Worm (Caenorhabditis elegans) whole organism, young adult: ENCODE measurements around the gene zipt-16.

Experiments
- B0019.2 ChIP-seq: fragments of 200-800 bp; sonication (Bioruptor generic); conservative IDR thresholded peaks from 2 replicates; pipeline ENCODE4 v1.3.6; 2022; ENCODE audit warnings: missing genetic modification reagents, missing genetic modification characterization, missing compliant biosample characterization
- B0035.1 ChIP-seq: sonication (generic microtip); optimal IDR thresholded peaks from 2 replicates; lab custom pipeline; 2016; ENCODE audit warnings: missing genetic modification characterization, mild to moderate bottlenecking, missing compliant biosample characterization, missing genotype, missing genetic modification reagents
- B0336.3 ChIP-seq: fragments of 200-800 bp; sonication (Bioruptor generic); IDR thresholded peaks from 2 replicates; pipeline ENCODE4 v1.3.6; 2022; ENCODE audit warnings: missing genetic modification characterization, missing compliant biosample characterization
- C06A6.2 ChIP-seq: fragments of 200-800 bp; sonication (Bioruptor generic); conservative IDR thresholded peaks from 2 replicates; pipeline ENCODE4 v1.3.6; 2022; ENCODE audit warnings: missing genetic modification characterization, missing compliant biosample characterization
- F23B12.7 ChIP-seq: sonication (generic microtip); optimal IDR thresholded peaks from 2 replicates; lab custom pipeline; 2017; ENCODE audit warnings: missing genetic modification characterization, mild to moderate bottlenecking, missing compliant biosample characterization, antibody characterized with exemption, moderate library complexity; ENCODE audit not compliant: insufficient read depth
- F33H1.4 ChIP-seq: fragments of 200-800 bp; sonication (Bioruptor generic); IDR thresholded peaks from 2 replicates; pipeline ENCODE4 v1.3.6; 2022; ENCODE audit warnings: missing genetic modification reagents, missing genetic modification characterization, missing compliant biosample characterization
- F49E8.2 ChIP-seq: sonication (generic microtip); optimal IDR thresholded peaks from 3 replicates; lab custom pipeline; 2017; ENCODE audit warnings: missing genetic modification characterization, mild to moderate bottlenecking, missing compliant biosample characterization, antibody characterized with exemption, moderate library complexity; ENCODE audit not compliant: insufficient read depth
- F57C9.4 ChIP-seq: sonication (generic microtip); optimal IDR thresholded peaks from 2 replicates; lab custom pipeline; 2017; ENCODE audit warnings: mild to moderate bottlenecking, missing genetic modification characterization, missing compliant biosample characterization
- K11D2.4 ChIP-seq: fragments of 200-800 bp; sonication (Bioruptor generic); IDR thresholded peaks from 2 replicates; pipeline ENCODE4 v1.3.6; 2022; ENCODE audit warnings: missing genetic modification reagents, missing genetic modification characterization, missing compliant biosample characterization
- Y53G8AR.9 ChIP-seq: fragments of 200-800 bp; sonication (Bioruptor generic); conservative IDR thresholded peaks from 2 replicates; pipeline ENCODE4 v1.3.6; 2022; ENCODE audit warnings: missing genetic modification reagents, missing genetic modification characterization, missing compliant biosample characterization
- Y67H2A.10 ChIP-seq: fragments of 200-800 bp; sonication (Bioruptor generic); conservative IDR thresholded peaks from 2 replicates; pipeline ENCODE4 v1.3.6; 2022; ENCODE audit warnings: missing genetic modification reagents, missing genetic modification characterization, missing compliant biosample characterization
- Y95B8A.8 ChIP-seq: fragments of 200-800 bp; sonication (Bioruptor generic); IDR thresholded peaks from 2 replicates; pipeline ENCODE4 v1.3.6; 2022; ENCODE audit warnings: missing genetic modification reagents, missing genetic modification characterization, missing compliant biosample characterization
- athp-1 ChIP-seq: sonication (generic microtip); optimal IDR thresholded peaks from 2 replicates; lab custom pipeline; 2017; ENCODE audit warnings: mild to moderate bottlenecking, missing genetic modification characterization, missing compliant biosample characterization
- attf-5 ChIP-seq: fragments of 200-800 bp; sonication (Bioruptor generic); optimal IDR thresholded peaks from 2 replicates; lab custom pipeline; 2018; ENCODE audit warnings: mild to moderate bottlenecking, missing genetic modification characterization, missing compliant biosample characterization
- attf-6 ChIP-seq: fragments of 200-800 bp; sonication (Bioruptor generic); IDR thresholded peaks from 2 replicates; pipeline ENCODE4 v1.3.6; 2022; ENCODE audit warnings: missing genetic modification reagents, missing genetic modification characterization, missing compliant biosample characterization
- bed-2 ChIP-seq: fragments of 200-800 bp; sonication (Bioruptor generic); IDR thresholded peaks from 2 replicates; pipeline ENCODE4 v1.3.6; 2022; ENCODE audit warnings: missing genetic modification reagents, missing genetic modification characterization, missing compliant biosample characterization
- cebp-1 ChIP-seq, 2 experiments: fragments of 200-800 bp in 1 of 2; sonication (Bioruptor generic) in 1 of 2; sonication (generic microtip) in 1 of 2; IDR thresholded peaks in 1 of 2; optimal IDR thresholded peaks in 1 of 2; 2 replicates each; pipeline versions ENCODE4 v1.3.6 to Lab custom; 2017 to 2022; ENCODE audit warnings: missing compliant biosample characterization in 2 of 2, missing genetic modification characterization in 2 of 2, mild to moderate bottlenecking in 1 of 2, missing genetic modification reagents in 1 of 2, moderate library complexity in 1 of 2
- ceh-27 ChIP-seq: fragments of 200-800 bp; sonication (Bioruptor generic); optimal IDR thresholded peaks from 2 replicates; lab custom pipeline; 2018; ENCODE audit warnings: mild to moderate bottlenecking, missing genetic modification characterization, moderate library complexity, missing compliant biosample characterization
- ceh-91 ChIP-seq: fragments of 200-800 bp; sonication (Bioruptor generic); IDR thresholded peaks from 2 replicates; pipeline ENCODE4 v1.3.6; 2022; ENCODE audit warnings: missing genetic modification reagents, missing genetic modification characterization, missing compliant biosample characterization
- chd-7 ChIP-seq: sonication (generic microtip); optimal IDR thresholded peaks from 2 replicates; lab custom pipeline; 2016; ENCODE audit warnings: mild to moderate bottlenecking, missing genetic modification characterization, moderate library complexity, missing compliant biosample characterization
- efl-1 ChIP-seq: fragments of 150-350 bp; optimal IDR thresholded peaks from 2 replicates; lab custom pipeline; 2014; ENCODE audit warnings: missing biosample characterization, missing genetic modification reagents, missing genetic modification characterization
- egl-44 ChIP-seq: fragments of 200-800 bp; sonication (Bioruptor generic); IDR thresholded peaks from 2 replicates; pipeline ENCODE4 v1.3.6; 2022; ENCODE audit warnings: missing genetic modification reagents, missing genetic modification characterization, missing compliant biosample characterization
- ekl-4 ChIP-seq: fragments of 200-800 bp; sonication (Bioruptor generic); IDR thresholded peaks from 2 replicates; pipeline ENCODE4 v1.3.6; 2022; ENCODE audit warnings: missing genetic modification reagents, missing genetic modification characterization, missing compliant biosample characterization
- let-607 ChIP-seq, 2 experiments: fragments of 200-800 bp in 1 of 2; sonication (Bioruptor generic) in 1 of 2; sonication (generic microtip) in 1 of 2; optimal IDR thresholded peaks; 2 replicates each; lab custom pipeline; 2016 to 2018; ENCODE audit warnings: mild to moderate bottlenecking in 2 of 2, missing compliant biosample characterization in 2 of 2, missing genetic modification characterization in 2 of 2, moderate library complexity in 2 of 2, missing genotype in 1 of 2
- lin-54 ChIP-seq: fragments of 200-800 bp; sonication (Bioruptor generic); optimal IDR thresholded peaks from 2 replicates; lab custom pipeline; 2018; ENCODE audit warnings: mild to moderate bottlenecking, missing genetic modification characterization, missing compliant biosample characterization
- lsl-1 ChIP-seq: fragments of 200-800 bp; sonication (Bioruptor generic); optimal IDR thresholded peaks from 2 replicates; lab custom pipeline; 2018; ENCODE audit warnings: mild to moderate bottlenecking, missing genetic modification characterization, moderate library complexity, missing compliant biosample characterization
- madf-3 ChIP-seq: fragments of 200-800 bp; sonication (Bioruptor generic); IDR thresholded peaks from 2 replicates; pipeline ENCODE4 v1.3.6; 2022; ENCODE audit warnings: missing genetic modification reagents, missing genetic modification characterization, missing compliant biosample characterization
- madf-6 ChIP-seq: fragments of 200-800 bp; sonication (Bioruptor generic); IDR thresholded peaks from 2 replicates; pipeline ENCODE4 v1.3.6; 2022; ENCODE audit warnings: missing genetic modification reagents, missing genetic modification characterization, missing compliant biosample characterization
- madf-8 ChIP-seq: fragments of 200-800 bp; sonication (Bioruptor generic); conservative IDR thresholded peaks from 2 replicates; pipeline ENCODE4 v1.3.6; 2022; ENCODE audit warnings: missing genetic modification reagents, missing genetic modification characterization, missing compliant biosample characterization
- nhr-90 ChIP-seq: sonication (generic microtip); optimal IDR thresholded peaks from 2 replicates; lab custom pipeline; 2016; ENCODE audit warnings: missing genotype, mild to moderate bottlenecking, missing genetic modification characterization, missing compliant biosample characterization
- pbrm-1 ChIP-seq: fragments of 200-800 bp; sonication (Bioruptor generic); IDR thresholded peaks from 2 replicates; pipeline ENCODE4 v1.3.6; 2022; ENCODE audit warnings: missing genetic modification reagents, missing genetic modification characterization, missing compliant biosample characterization
- sea-2 ChIP-seq: fragments of 200-800 bp; sonication (Bioruptor generic); IDR thresholded peaks from 2 replicates; pipeline ENCODE4 v1.3.6; 2022; ENCODE audit warnings: missing genetic modification characterization, missing compliant biosample characterization
- snpc-1.1 ChIP-seq: sonication (generic microtip); optimal IDR thresholded peaks from 2 replicates; lab custom pipeline; 2017; ENCODE audit warnings: missing genetic modification characterization, mild to moderate bottlenecking, missing compliant biosample characterization, antibody characterized with exemption, moderate library complexity, missing genotype, missing genetic modification reagents; ENCODE audit not compliant: insufficient read depth
- snpc-4 ChIP-seq, 5 experiments: fragments of 150-350 bp in 1 of 5; sonication (generic microtip) in 4 of 5; optimal IDR thresholded peaks; 2 replicates each; lab custom pipeline; 2014 to 2018; ENCODE audit warnings: missing genetic modification characterization in 5 of 5, missing biosample characterization in 3 of 5, antibody characterized with exemption in 2 of 5, mild to moderate bottlenecking in 2 of 5, missing compliant biosample characterization in 2 of 5, missing genotype in 2 of 5, moderate library complexity in 2 of 5, missing genetic modification reagents in 1 of 5
- tbp1 ChIP-seq: fragments of 200-800 bp; sonication (Bioruptor generic); optimal IDR thresholded peaks from 2 replicates; lab custom pipeline; 2018; ENCODE audit warnings: mild to moderate bottlenecking, missing genetic modification characterization, missing compliant biosample characterization
- tlf-1 ChIP-seq: fragments of 200-800 bp; sonication (Bioruptor generic); optimal IDR thresholded peaks from 2 replicates; lab custom pipeline; 2018; ENCODE audit warnings: mild to moderate bottlenecking, missing genetic modification characterization, missing compliant biosample characterization
- unc-130 ChIP-seq: sonication (generic microtip); optimal IDR thresholded peaks from 2 replicates; lab custom pipeline; 2016; ENCODE audit warnings: missing genetic modification reagents, missing genetic modification characterization, missing compliant biosample characterization
- ztf-18 ChIP-seq: sonication (generic microtip); optimal IDR thresholded peaks from 2 replicates; lab custom pipeline; 2016; ENCODE audit warnings: missing genotype, mild to moderate bottlenecking, missing genetic modification characterization, missing compliant biosample characterization

Gene zipt-16

DNA sequence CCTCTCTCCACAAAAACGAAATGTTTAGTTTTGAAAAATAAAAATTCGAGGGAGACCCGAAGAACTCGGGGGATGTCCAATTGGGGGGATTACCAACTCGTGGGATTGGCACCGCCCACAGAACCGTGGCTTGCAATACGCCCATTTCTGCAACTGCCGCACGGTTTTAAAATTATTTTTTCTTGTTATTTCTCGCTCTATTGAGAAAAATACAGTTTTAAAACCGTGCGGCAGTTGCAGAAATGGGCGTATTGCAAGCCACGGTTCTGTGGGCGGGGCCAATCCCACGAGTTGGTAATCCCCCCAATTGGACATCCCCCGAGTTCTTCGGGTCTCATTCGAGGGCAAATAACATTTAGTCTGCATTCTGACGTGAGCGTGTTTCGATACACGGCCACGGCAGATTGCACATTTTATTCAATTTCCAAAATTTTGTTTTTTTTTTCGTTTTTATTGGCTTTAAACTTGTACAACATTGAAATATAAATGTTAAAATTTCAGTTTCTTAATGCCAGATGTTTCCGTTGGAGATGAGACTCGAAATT lies 42.1 kb downstream of the zipt-16 start, which contains the start of the genes C55A6.1 and C55A6.10 (continued):
- TF ChIP-seq sea-2 (GFP tag; lab: Robert Waterston, UW) (0 out of 2 replicates have a peak, but pooled peaks have one; percentile 27), chd-7 (tag; lab: Kevin White, UChicago) (peak; percentile 50), tlf-1 (peak; percentile 30), Y53G8AR.9 (GFP tag; lab: Robert Waterston, UW) (peak; percentile 70; the same call in 1 of the 2 replicates), bed-2 (GFP tag; lab: Robert Waterston, UW) (peak; percentile 50; the same call in 1 of the 2 replicates), egl-44 (peak; percentile 65; the same call in 1 of the 2 replicates), lsl-1 (GFP tag; lab: Kevin White, UChicago) (peak; percentile 61), pbrm-1 (GFP tag; lab: Robert Waterston, UW) (peak; percentile 93), attf-5 (GFP tag; lab: Kevin White, UChicago) (peak; percentile 86), B0019.2 (GFP tag; lab: Robert Waterston, UW) (peak; percentile 72; the same call in 1 of the 2 replicates), F23B12.7 (peak; percentile 56), athp-1 (tag; lab: Kevin White, UChicago) (peak; percentile 59), unc-130 (GFP tag; lab: Kevin White, UChicago) (peak; percentile 59), Y67H2A.10 (peak; percentile 71; the same call in 1 of the 2 replicates), ztf-18 (tag; lab: Kevin White, UChicago) (peak; percentile 86), cebp-1 (GFP tag; IDR thresholded peaks at IDR 0.05; lab: Robert Waterston, UW) (0 out of 2 replicates have a peak, but pooled peaks have one; percentile 32), cebp-1 (tag; optimal IDR thresholded peaks at IDR 0.05; lab: Kevin White, UChicago) (peak; percentile 79), ekl-4 (GFP tag; lab: Robert Waterston, UW) (peak; percentile 90), B0336.3 (GFP tag; lab: Robert Waterston, UW) (0 out of 2 replicates have a peak, but pooled peaks have one; percentile 54), Y95B8A.8 (GFP tag; lab: Robert Waterston, UW) (peak; percentile 78; the same call in 1 of the 2 replicates), K11D2.4 (GFP tag; lab: Robert Waterston, UW) (peak; percentile 78; the same call in 1 of the 2 replicates), F33H1.4 (GFP tag; lab: Robert Waterston, UW) (peak; percentile 64), tbp1 (GFP tag; lab: Kevin White, UChicago) (peak; percentile 51), C06A6.2 (GFP tag; lab: Robert Waterston, UW) (peak; percentile 83), madf-3 (peak; percentile 64; the same call in 1 of the 2 replicates), let-607 (tag; optimal IDR thresholded peaks at IDR 0.05; lab: Kevin White, UChicago) (peak in 1 of 2 experiments; percentile 29), snpc-4 (GFP tag; optimal IDR thresholded peaks at IDR 0.05; lab: Kevin White, UChicago) (peak; percentile 51), snpc-4 (tag; optimal IDR thresholded peaks at IDR 0.05; lab: Kevin White, UChicago) (peak in 3 of 4 experiments; percentile 65 to 77 (median 75)), attf-6 (GFP tag; lab: Robert Waterston, UW) (peak; percentile 76), ceh-91 (GFP tag; lab: Robert Waterston, UW) (peak; percentile 74), efl-1 (peak; percentile 23), nhr-90 (tag; lab: Kevin White, UChicago) (peak; percentile 20), madf-6 (peak; percentile 71), madf-8 (GFP tag; lab: Robert Waterston, UW) (peak; percentile 42; the same call in 1 of the 2 replicates), F49E8.2 (tag; lab: Kevin White, UChicago) (peak; percentile 61)

DNA sequence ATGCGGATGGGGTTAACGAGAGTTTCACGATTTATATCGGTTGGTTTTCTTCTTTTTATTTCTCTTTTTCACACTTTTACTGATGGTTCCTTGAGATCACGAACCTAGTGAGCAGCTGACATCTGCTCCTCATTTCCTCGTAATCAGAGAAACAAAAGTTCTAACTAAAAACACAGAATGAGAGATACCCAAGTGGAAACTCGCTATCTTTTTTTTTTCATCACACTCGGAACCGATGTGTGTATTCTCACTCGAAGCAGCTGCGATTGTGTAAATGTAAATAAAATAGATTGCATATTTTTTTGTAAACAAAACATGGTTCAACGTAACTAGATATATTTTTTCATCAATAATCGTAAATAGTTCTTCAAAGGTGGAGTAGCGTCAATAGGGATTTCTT lies 43.5 kb downstream of the zipt-16 start:
- TF ChIP-seq ceh-27 (GFP tag; lab: Kevin White, UChicago): no peak
- TF ChIP-seq B0035.1 (tag; lab: Kevin White, UChicago): no peak
- no peak for TF ChIP-seq F57C9.4 (tag; lab: Kevin White, UChicago)
- no peak for TF ChIP-seq lin-54 (GFP tag; lab: Kevin White, UChicago)
- no peak for TF ChIP-seq snpc-1.1
- TF ChIP-seq, all 124 proteins: peak for 0
